Worm (Caenorhabditis elegans): ENCODE results near the gene C50D2.1.

C50D2.1 gene

DNA sequence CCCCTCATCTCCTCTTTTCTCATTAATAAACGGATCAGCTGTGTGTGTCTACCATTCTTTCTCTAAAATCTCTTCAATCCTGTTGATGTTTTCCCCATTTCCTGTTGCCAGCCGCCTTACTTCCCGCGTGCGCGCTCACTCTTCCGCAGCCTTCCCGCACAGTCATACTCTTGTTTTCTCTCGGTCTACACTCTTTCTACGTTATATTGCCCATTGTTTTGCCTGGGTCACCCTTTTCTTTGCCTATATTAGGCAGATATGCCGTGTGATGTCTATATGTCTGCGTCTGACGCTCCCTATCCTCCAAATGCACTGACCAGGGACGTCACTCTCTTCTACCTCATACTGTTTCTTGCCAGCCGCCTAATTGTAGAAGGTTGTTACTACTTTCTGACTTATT lies 45.0 kb upstream of the C50D2.1 start (continued):
- TF ChIP-seq C16A3.4 (tag; optimal IDR thresholded peaks at IDR 0.05) (peak; percentile 21), nhr-237 (tag; optimal IDR thresholded peaks at IDR 0.05) (no peak), lin-15B (tag; optimal IDR thresholded peaks at IDR 0.05) (no peak), nhr-20 (tag; optimal IDR thresholded peaks at IDR 0.05) (peak; percentile 60), aly-2 (tag; optimal IDR thresholded peaks at IDR 0.05) (no peak), ceh-88 (GFP tag; IDR thresholded peaks at IDR 0.05) (no peak), ceh-90 (tag; optimal IDR thresholded peaks at IDR 0.05) (no peak), dpl-1 (GFP tag; optimal IDR thresholded peaks at IDR 0.05) (peak in 2 of 3 experiments; percentile 11 to 34), mdl-1 (tag; optimal IDR thresholded peaks at IDR 0.05) (peak in 1 of 2 experiments; percentile 55), elt-3 (tag; optimal IDR thresholded peaks at IDR 0.05) (peak in 3 of 6 experiments; percentile 41 to 63 (median 47))

DNA sequence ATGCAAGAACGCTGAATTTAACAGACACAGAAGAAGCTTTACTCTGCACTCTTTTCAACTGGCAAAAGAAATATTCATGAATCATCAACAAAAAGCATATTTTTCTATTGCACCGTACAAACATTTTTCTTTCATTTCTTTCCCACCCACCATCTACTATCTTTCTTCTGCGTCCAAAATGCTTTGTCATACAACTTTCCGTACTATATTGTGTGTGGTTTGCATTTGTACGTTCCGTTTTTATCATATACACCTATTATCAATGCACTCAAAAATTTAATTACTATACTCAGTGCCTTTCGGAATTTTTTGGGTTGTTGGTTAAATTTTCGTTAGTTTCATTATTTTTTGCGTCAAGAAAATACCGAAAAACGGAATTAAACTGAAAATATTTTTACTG lies 43.7 kb upstream of the C50D2.1 start:
- TF ChIP-seq nhr-90 (tag; optimal IDR thresholded peaks at IDR 0.05; ENCODE audit: poor library complexity): no peak
- no peak for TF ChIP-seq ceh-90 (tag; optimal IDR thresholded peaks at IDR 0.05)
- TF ChIP-seq nhr-71 (tag; optimal IDR thresholded peaks at IDR 0.05): no peak
- TF ChIP-seq isw-1 (GFP tag; IDR thresholded peaks at IDR 0.05): no peak

DNA sequence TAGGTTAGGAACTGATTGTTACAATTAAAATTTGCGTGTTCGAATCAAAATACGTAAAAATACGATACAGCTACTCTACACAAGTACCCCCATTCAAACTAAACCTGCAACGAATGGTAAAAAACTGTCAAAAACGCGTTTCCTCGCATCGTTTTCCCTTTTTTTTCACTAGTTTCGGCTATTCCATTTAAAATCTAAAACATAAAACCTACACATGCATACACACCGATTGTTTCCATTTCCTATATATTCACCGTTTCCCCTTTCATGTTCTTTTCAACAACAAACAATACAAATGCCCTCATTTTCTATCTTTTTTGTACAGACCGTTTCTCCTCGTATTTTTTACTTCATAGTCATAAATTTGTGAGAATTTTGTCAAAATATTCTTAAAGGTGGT lies 42.6 kb upstream of the C50D2.1 start:
- TF ChIP-seq blmp-1 (tag; optimal IDR thresholded peaks at IDR 0.05): peak; percentile 72
- TF ChIP-seq nhr-47 (tag; optimal IDR thresholded peaks at IDR 0.05): no peak

DNA sequence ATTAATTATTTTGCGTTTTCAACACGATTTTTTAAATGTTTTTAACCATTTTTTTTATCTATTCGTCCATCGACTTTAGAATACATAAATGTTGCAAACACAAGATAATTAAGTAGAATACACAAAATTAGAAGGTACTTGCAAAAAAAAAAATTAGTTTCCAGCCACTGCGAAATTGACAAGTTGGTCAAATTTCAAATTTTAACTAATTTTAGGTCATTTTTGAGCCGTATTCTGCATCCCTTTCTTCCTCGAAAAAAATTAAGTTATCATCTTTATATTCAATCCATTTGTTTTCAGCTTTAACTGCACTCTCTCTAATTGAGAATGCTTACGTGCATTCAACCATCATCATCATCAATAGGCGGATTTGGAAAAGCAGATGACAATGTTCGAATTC lies 42.0 kb upstream of the C50D2.1 start, which contains the start of gene egl-26:
Gene egl-26, plus strand, starts transcription at position 301 of the 400 bp plus-strand sequence.
- TF ChIP-seq mef-2 (tag; optimal IDR thresholded peaks at IDR 0.05): no peak
- TF ChIP-seq hlh-4 (tag; optimal IDR thresholded peaks at IDR 0.05): no peak
- no peak for TF ChIP-seq mdl-1 (tag; optimal IDR thresholded peaks at IDR 0.05)
- no peak for TF ChIP-seq pqm-1 (tag; optimal IDR thresholded peaks at IDR 0.05)
- no peak for TF ChIP-seq nhr-76 (tag; optimal IDR thresholded peaks at IDR 0.05)
- TF ChIP-seq nhr-90 (tag; optimal IDR thresholded peaks at IDR 0.05; ENCODE audit: poor library complexity): no peak
- no peak for TF ChIP-seq fkh-4 (tag; optimal IDR thresholded peaks at IDR 0.05; ENCODE audit: borderline replicate concordance)
- no peak for TF ChIP-seq ztf-4 (tag; optimal IDR thresholded peaks at IDR 0.05)
- TF ChIP-seq C04F5.9 (tag; optimal IDR thresholded peaks at IDR 0.05): no peak
- TF ChIP-seq aly-2 (tag; optimal IDR thresholded peaks at IDR 0.05): no peak
- TF ChIP-seq efl-1 (optimal IDR thresholded peaks at IDR 0.05): no peak
- TF ChIP-seq efl-1 (GFP tag; optimal IDR thresholded peaks at IDR 0.05 in 1 of 2): no peak
- no peak for TF ChIP-seq elt-2 (tag; optimal IDR thresholded peaks at IDR 0.05)
- TF ChIP-seq C34B4.2 (tag; optimal IDR thresholded peaks at IDR 0.05): no peak
- TF ChIP-seq lin-39 (tag; optimal IDR thresholded peaks at IDR 0.05): no peak
- no peak for TF ChIP-seq fkh-10 (GFP tag; optimal IDR thresholded peaks at IDR 0.05)

DNA sequence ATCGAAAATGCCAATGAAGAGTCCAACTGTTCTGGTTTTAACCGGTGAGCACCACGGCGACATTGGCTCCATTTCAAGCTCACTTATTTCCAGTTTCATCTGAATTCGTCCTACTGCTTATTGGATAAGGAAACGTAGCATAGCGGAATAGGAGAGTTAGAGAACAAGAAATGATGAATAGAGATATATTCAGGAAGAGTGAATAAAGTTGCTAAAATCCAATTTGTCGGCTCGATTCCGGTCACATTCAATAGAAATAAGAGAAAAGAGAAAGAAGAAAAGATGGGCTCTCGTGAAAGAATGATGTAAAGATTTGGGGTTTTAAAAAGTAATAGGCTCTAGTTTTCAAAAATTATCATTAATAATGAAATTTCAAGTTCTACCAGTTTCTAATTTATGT lies 38.0 kb upstream of the C50D2.1 start:
- TF ChIP-seq xbp-1 (tag; optimal IDR thresholded peaks at IDR 0.05) (peak; percentile 19), pqm-1 (tag; optimal IDR thresholded peaks at IDR 0.05) (no peak), unc-98 (GFP tag; IDR thresholded peaks at IDR 0.05) (no peak), unc-62 (GFP tag; optimal IDR thresholded peaks at IDR 0.05) (no peak), ces-1 (GFP tag; optimal IDR thresholded peaks at IDR 0.05) (peak; percentile 59), mdl-1 (tag; optimal IDR thresholded peaks at IDR 0.05) (no peak), lin-14 (GFP tag; optimal IDR thresholded peaks at IDR 0.05) (peak; percentile 61), C16A3.4 (tag; optimal IDR thresholded peaks at IDR 0.05) (no peak), fkh-10 (GFP tag; optimal IDR thresholded peaks at IDR 0.05) (peak; percentile 83)

DNA sequence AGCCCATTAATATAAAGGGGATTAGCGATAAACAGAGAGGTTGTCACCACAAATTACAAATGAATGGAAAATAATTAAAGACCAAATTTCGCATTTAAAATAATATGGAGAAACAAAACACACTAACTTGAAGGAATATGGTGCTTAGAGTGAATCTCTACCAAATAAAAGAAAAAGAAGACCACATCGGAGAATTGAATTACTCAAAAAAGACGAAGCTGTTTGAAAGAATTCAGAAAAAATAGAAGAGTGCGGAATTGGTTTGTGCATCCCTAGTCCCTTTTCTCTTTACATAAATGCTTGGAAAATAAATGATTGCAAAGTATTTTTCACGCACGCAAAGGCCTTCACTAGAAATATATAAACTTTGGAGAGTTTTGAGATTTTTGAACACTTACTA lies 37.5 kb upstream of the C50D2.1 start:
- TF ChIP-seq ceh-8 (GFP tag; optimal IDR thresholded peaks at IDR 0.05) (peak; percentile 50), dpl-1 (GFP tag; optimal IDR thresholded peaks at IDR 0.05) (no peak), jun-1 (tag; optimal IDR thresholded peaks at IDR 0.05) (no peak), aha-1 (tag; optimal IDR thresholded peaks at IDR 0.05) (no peak), isw-1 (GFP tag; IDR thresholded peaks at IDR 0.05) (no peak), lin-14 (GFP tag; optimal IDR thresholded peaks at IDR 0.05) (peak; percentile 33), egl-27 (tag; optimal IDR thresholded peaks at IDR 0.05) (no peak), nhr-71 (tag; optimal IDR thresholded peaks at IDR 0.05) (no peak)
